Fruit fly (Drosophila melanogaster) whole organism, wandering third instar larva: ENCODE measurements around the gene slif.
A peak's percentile ranks its signal among the peaks of the same experiment; 100 is the strongest.

Experiments
- Abd-B ChIP-seq: fragments of >200 bp; optimal IDR thresholded peaks from 2 replicates; lab custom pipeline; 2017; ENCODE audit warnings: missing biosample characterization, missing genetic modification characterization
- CG32264 ChIP-seq: fragments of 200-800 bp; sonication (Bioruptor generic); optimal IDR thresholded peaks from 2 replicates; lab custom pipeline; 2016; ENCODE audit warnings: missing biosample characterization, missing genetic modification characterization
- CG9705 ChIP-seq: fragments of 200-800 bp; sonication (Bioruptor generic); optimal IDR thresholded peaks from 2 replicates; lab custom pipeline; 2018; ENCODE audit warnings: missing biosample characterization, mild to moderate bottlenecking, missing genetic modification characterization
- CrebA ChIP-seq: fragments of 200-800 bp; sonication (Bioruptor generic); optimal IDR thresholded peaks from 2 replicates; lab custom pipeline; 2016; ENCODE audit warnings: missing biosample characterization, mild to moderate bottlenecking, missing genetic modification characterization, borderline replicate concordance
- Dfd ChIP-seq: fragments of >200 bp; optimal IDR thresholded peaks from 2 replicates; lab custom pipeline; 2017; ENCODE audit warnings: missing biosample characterization, missing genetic modification characterization
- Dif ChIP-seq: fragments of 200-275, 200-300 bp; sonication (Bioruptor generic); optimal IDR thresholded peaks from 2 replicates; lab custom pipeline; 2018; ENCODE audit warnings: missing biosample characterization, missing genetic modification characterization; ENCODE audit not compliant: partially characterized antibody
- GATAd ChIP-seq: sonication (Bioruptor generic); optimal IDR thresholded peaks from 2 replicates; lab custom pipeline; 2016; ENCODE audit warnings: missing biosample characterization, missing genetic modification characterization
- HLH106 ChIP-seq: fragments of 200-800 bp; optimal IDR thresholded peaks from 3 replicates; lab custom pipeline; 2019; ENCODE audit warnings: missing biosample characterization, mild to moderate bottlenecking, missing genetic modification characterization, moderate library complexity
- Hnf4 ChIP-seq: fragments of 200-800 bp; sonication (Bioruptor generic); optimal IDR thresholded peaks from 2 replicates; lab custom pipeline; 2016; ENCODE audit warnings: missing biosample characterization, mild to moderate bottlenecking, missing genetic modification characterization
- Hr78 ChIP-seq: fragments of >200 bp; optimal IDR thresholded peaks from 2 replicates; lab custom pipeline; 2017; ENCODE audit warnings: missing biosample characterization, missing genetic modification characterization
- Hr83 ChIP-seq: fragments of 200-300 bp; sonication (Bioruptor generic); optimal IDR thresholded peaks from 2 replicates; lab custom pipeline; 2016; ENCODE audit warnings: missing biosample characterization, mild to moderate bottlenecking, missing genetic modification characterization, moderate library complexity; ENCODE audit not compliant: poor library complexity, severe bottlenecking
- Jra ChIP-seq: sonication (Bioruptor generic); optimal IDR thresholded peaks from 2 replicates; lab custom pipeline; 2016; ENCODE audit warnings: missing biosample characterization, missing genetic modification characterization
- Mio ChIP-seq: sonication (Bioruptor generic); optimal IDR thresholded peaks from 2 replicates; lab custom pipeline; 2016; ENCODE audit warnings: missing biosample characterization, missing genetic modification characterization
- Myc ChIP-seq: fragments of >200 bp; optimal IDR thresholded peaks from 2 replicates; lab custom pipeline; 2017
- N ChIP-seq: fragments of >200 bp; optimal IDR thresholded peaks from 2 replicates; lab custom pipeline; 2018; ENCODE audit warnings: missing biosample characterization, missing external identifiers, missing genetic modification characterization
- OdsH ChIP-seq: fragments of 200-800 bp; sonication (Bioruptor generic); optimal IDR thresholded peaks from 2 replicates; lab custom pipeline; 2016; ENCODE audit warnings: missing biosample characterization, mild to moderate bottlenecking, missing genetic modification characterization
- Rel ChIP-seq, 2 experiments: fragments of 200-800 bp; sonication (Bioruptor generic) in 1 of 2; optimal IDR thresholded peaks; 2 replicates in 1 of 2; 3 replicates in 1 of 2; lab custom pipeline; 2016 to 2019; ENCODE audit warnings: mild to moderate bottlenecking in 2 of 2, missing biosample characterization in 2 of 2, missing genetic modification characterization in 2 of 2, moderate library complexity in 1 of 2
- Sp1 ChIP-seq: fragments of 200-800 bp; sonication (Bioruptor generic); optimal IDR thresholded peaks from 3 replicates; lab custom pipeline; 2019; ENCODE audit warnings: missing biosample characterization, mild to moderate bottlenecking, missing genetic modification characterization, moderate library complexity
- Vsx2 ChIP-seq: fragments of 200-300, 225-300 bp; sonication (Bioruptor generic); optimal IDR thresholded peaks from 2 replicates; lab custom pipeline; 2018; ENCODE audit warnings: missing biosample characterization, missing genetic modification characterization; ENCODE audit not compliant: partially characterized antibody
- br ChIP-seq: fragments of 200-800 bp; sonication (Bioruptor generic); optimal IDR thresholded peaks from 2 replicates; lab custom pipeline; 2016; ENCODE audit warnings: missing biosample characterization, missing genetic modification characterization
- brk ChIP-seq: fragments of 200-800 bp; sonication (Bioruptor generic); optimal IDR thresholded peaks from 2 replicates; lab custom pipeline; 2016; ENCODE audit warnings: missing biosample characterization, mild to moderate bottlenecking, missing genetic modification characterization
- dl ChIP-seq, 2 experiments: fragments of 175-275, 200-275 bp in 1 of 2; fragments of 200-275 bp in 1 of 2; sonication (Bioruptor generic); optimal IDR thresholded peaks; lab custom pipeline; 2018; ENCODE audit warnings: mild to moderate bottlenecking in 2 of 2, missing biosample characterization in 2 of 2, missing genetic modification characterization in 2 of 2, moderate library complexity in 2 of 2; ENCODE audit not compliant: partially characterized antibody in 2 of 2, insufficient read depth in 1 of 2
- dmrt93B ChIP-seq: fragments of 200-800 bp; sonication (Bioruptor generic); optimal IDR thresholded peaks from 2 replicates; lab custom pipeline; 2018; ENCODE audit warnings: missing biosample characterization, mild to moderate bottlenecking, missing genetic modification characterization
- dsf ChIP-seq: sonication (Bioruptor generic); optimal IDR thresholded peaks from 2 replicates; lab custom pipeline; 2016; ENCODE audit warnings: missing biosample characterization, missing genetic modification characterization, borderline replicate concordance
- ey ChIP-seq: fragments of 200-800 bp; sonication (Bioruptor generic); optimal IDR thresholded peaks from 2 replicates; lab custom pipeline; 2016; ENCODE audit warnings: missing biosample characterization, missing genetic modification characterization
- foxo ChIP-seq, 2 experiments: fragments of 200-800 bp; sonication (Bioruptor generic); optimal IDR thresholded peaks; 2 replicates in 1 of 2; 3 replicates in 1 of 2; lab custom pipeline; 2016 to 2017; ENCODE audit warnings: missing biosample characterization in 2 of 2, missing genetic modification characterization in 2 of 2
- fru ChIP-seq: fragments of 200-800 bp; sonication (Bioruptor generic); optimal IDR thresholded peaks from 3 replicates; lab custom pipeline; 2016; ENCODE audit warnings: missing biosample characterization, mild to moderate bottlenecking, missing genetic modification characterization
- h ChIP-seq: fragments of 200-800 bp; sonication (Bioruptor generic); optimal IDR thresholded peaks from 3 replicates; lab custom pipeline; 2016; ENCODE audit warnings: missing biosample characterization, mild to moderate bottlenecking, missing genetic modification characterization
- jim ChIP-seq: fragments of 175-275, 200-325 bp; sonication (Bioruptor generic); optimal IDR thresholded peaks from 2 replicates; lab custom pipeline; 2016; ENCODE audit warnings: missing biosample characterization, mild to moderate bottlenecking, missing genetic modification characterization
- lola ChIP-seq: fragments of >200 bp; optimal IDR thresholded peaks from 2 replicates; lab custom pipeline; 2017; ENCODE audit warnings: missing biosample characterization, missing genetic modification characterization
- pan ChIP-seq: fragments of >200 bp; optimal IDR thresholded peaks from 2 replicates; lab custom pipeline; 2017
- psq ChIP-seq: fragments of 200-800 bp; sonication (Bioruptor generic); optimal IDR thresholded peaks from 3 replicates; lab custom pipeline; 2017; ENCODE audit warnings: missing biosample characterization, mild to moderate bottlenecking, missing genetic modification characterization, moderate library complexity
- rgr ChIP-seq: fragments of 200-800 bp; sonication (Bioruptor generic); optimal IDR thresholded peaks from 3 replicates; lab custom pipeline; 2016; ENCODE audit warnings: missing biosample characterization, mild to moderate bottlenecking, missing genetic modification characterization
- sage ChIP-seq: fragments of 200-800 bp; sonication (Bioruptor generic); optimal IDR thresholded peaks from 2 replicates; lab custom pipeline; 2016; ENCODE audit warnings: missing biosample characterization, mild to moderate bottlenecking, missing genetic modification characterization
- sv ChIP-seq: fragments of 200-800 bp; sonication (Bioruptor generic); optimal IDR thresholded peaks from 3 replicates; lab custom pipeline; 2016; ENCODE audit warnings: missing biosample characterization, missing genetic modification characterization
- tai ChIP-seq: sonication (Bioruptor generic); optimal IDR thresholded peaks from 2 replicates; lab custom pipeline; 2016; ENCODE audit warnings: missing biosample characterization, missing genetic modification characterization
- usp ChIP-seq: fragments of >200 bp; optimal IDR thresholded peaks from 2 replicates; lab custom pipeline; 2017; ENCODE audit warnings: missing biosample characterization, missing genetic modification characterization
- woc ChIP-seq: sonication (Bioruptor generic); optimal IDR thresholded peaks from 2 replicates; lab custom pipeline; 2016; ENCODE audit warnings: missing biosample characterization, mild to moderate bottlenecking, missing genetic modification characterization

The slif gene

DNA sequence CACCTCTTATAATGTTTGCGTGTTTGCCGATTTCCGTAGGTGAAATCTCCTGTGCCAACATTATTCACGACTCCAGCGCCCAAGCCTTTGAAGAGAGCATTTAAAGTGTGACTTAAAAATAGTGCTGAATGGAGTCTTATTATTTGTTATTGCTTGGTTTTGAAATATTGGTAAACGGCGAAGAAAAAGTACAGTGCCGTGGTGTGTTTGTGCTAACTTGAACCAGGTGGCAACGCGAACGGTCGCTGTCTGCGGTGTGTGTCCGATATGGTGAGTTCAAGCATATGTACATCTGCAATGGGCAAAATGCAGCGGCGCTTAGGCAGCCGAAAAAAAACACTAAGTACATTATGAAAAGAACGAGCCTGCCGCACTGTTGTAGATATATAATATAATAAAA lies 2.9 kb upstream of the slif start:
- TF ChIP-seq Hr83 (GFP tag; lab: Kevin White, UChicago) (peak; percentile 34), woc (GFP tag; lab: Kevin White, UChicago) (no peak), Myc (peak; percentile 66), OdsH (GFP tag; lab: Kevin White, UChicago) (peak; percentile 0), Hr78 (GFP tag; lab: Kevin White, UChicago) (no peak), N (GFP tag; lab: Kevin White, UChicago) (no peak), rgr (GFP tag; lab: Kevin White, UChicago) (peak; percentile 8), Rel (GFP tag; optimal IDR thresholded peaks at IDR 0.05; lab: Kevin White, UChicago) (no peak), Rel (tag; optimal IDR thresholded peaks at IDR 0.05; lab: Kevin White, UChicago) (peak; percentile 47), GATAd (GFP tag; lab: Kevin White, UChicago) (no peak), psq (GFP tag; lab: Kevin White, UChicago) (no peak), jim (no peak)

DNA sequence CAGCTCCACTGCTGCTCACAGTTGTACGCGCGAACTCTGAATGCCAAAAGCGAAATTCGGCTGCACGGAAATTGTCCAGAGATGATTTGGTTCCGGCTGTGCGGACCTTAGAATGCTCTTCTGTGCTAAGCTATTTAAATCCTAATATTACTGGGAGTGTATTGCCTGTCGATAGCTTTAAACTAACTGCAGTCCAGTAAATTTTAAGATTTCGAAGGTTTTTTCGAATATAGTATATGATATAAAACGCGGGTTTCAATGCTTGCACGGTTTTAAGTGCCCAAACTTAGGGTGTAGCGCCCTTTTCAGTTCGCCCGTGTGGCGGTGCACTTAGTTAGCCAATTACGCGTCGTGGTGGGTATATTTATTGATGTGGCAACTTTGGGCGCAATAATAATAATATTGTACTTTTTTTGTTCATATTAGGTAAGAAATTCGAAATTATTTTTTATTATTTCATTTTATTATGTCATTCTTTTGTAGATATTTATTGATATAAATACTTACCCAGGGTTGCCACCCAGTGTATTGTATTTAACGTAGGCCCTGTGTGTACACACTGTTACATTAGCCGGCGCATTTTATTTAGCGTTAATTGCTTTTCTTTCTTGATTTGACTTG lies 2.0 kb upstream of the slif start, which contains the start of the genes Chro and Ssl1:
Chro (minus strand) TSS at position 262 of the 621 bp plus-strand sequence.
Ssl1 (plus strand) TSS at position 367 of the 621 bp plus-strand sequence.
- TF ChIP-seq CrebA, result peak; percentile 98
- peak; percentile 99 for TF ChIP-seq Hr83 (GFP tag; lab: Kevin White, UChicago)
- TF ChIP-seq Abd-B, result no peak
- TF ChIP-seq Jra, result peak; percentile 99
- peak; percentile 100 for TF ChIP-seq dmrt93B (GFP tag; lab: Kevin White, UChicago)
- peak; percentile 100 for TF ChIP-seq ey (GFP tag; lab: Kevin White, UChicago)
- no peak for TF ChIP-seq Hr78 (GFP tag; lab: Kevin White, UChicago)
- peak; percentile 99 for TF ChIP-seq woc (GFP tag; lab: Kevin White, UChicago)
- peak; percentile 99 for TF ChIP-seq Rel (GFP tag; optimal IDR thresholded peaks at IDR 0.05; lab: Kevin White, UChicago)
- peak; percentile 94 for TF ChIP-seq Rel (tag; optimal IDR thresholded peaks at IDR 0.05; lab: Kevin White, UChicago)
- TF ChIP-seq Vsx2 (GFP tag; lab: Kevin White, UChicago), result no peak
- peak; percentile 99 to 100 for TF ChIP-seq foxo (GFP tag; optimal IDR thresholded peaks at IDR 0.05; lab: Kevin White, UChicago)
- peak; percentile 92 for TF ChIP-seq jim
- TF ChIP-seq CG9705 (GFP tag; lab: Kevin White, UChicago), result peak; percentile 99
- peak; percentile 39 for TF ChIP-seq Dif (GFP tag; lab: Kevin White, UChicago)
- TF ChIP-seq N (GFP tag; lab: Kevin White, UChicago), result no peak
- TF ChIP-seq psq (GFP tag; lab: Kevin White, UChicago), result peak; percentile 99
- no peak for TF ChIP-seq usp (GFP tag; lab: Kevin White, UChicago)
- peak; percentile 99 for TF ChIP-seq CG32264
- peak; percentile 98 for TF ChIP-seq brk (GFP tag; lab: Kevin White, UChicago)
- TF ChIP-seq sv (GFP tag; lab: Kevin White, UChicago), result peak; percentile 100
- TF ChIP-seq Dfd (GFP tag; lab: Kevin White, UChicago), result peak; percentile 95
- no peak for TF ChIP-seq dl (GFP tag; optimal IDR thresholded peaks at IDR 0.05; lab: Kevin White, UChicago; ENCODE audit: insufficient read depth in 1 of 2, partially characterized antibody in 2 of 2)
- TF ChIP-seq GATAd (GFP tag; lab: Kevin White, UChicago), result peak; percentile 99
- no peak for TF ChIP-seq pan (lab: Kevin White, UChicago)
- peak; percentile 99 for TF ChIP-seq sage
- TF ChIP-seq Myc, result peak; percentile 92
- TF ChIP-seq Sp1, result peak; percentile 100
- peak; percentile 100 for TF ChIP-seq OdsH (GFP tag; lab: Kevin White, UChicago)
- peak; percentile 100 for TF ChIP-seq rgr (GFP tag; lab: Kevin White, UChicago)
- TF ChIP-seq tai (GFP tag; lab: Kevin White, UChicago), result peak; percentile 99
- peak; percentile 100 for TF ChIP-seq HLH106 (tag; lab: Kevin White, UChicago)
- peak; percentile 97 for TF ChIP-seq Mio
- peak; percentile 100 for TF ChIP-seq Hnf4 (GFP tag; lab: Kevin White, UChicago)
- peak; percentile 97 for TF ChIP-seq dsf (GFP tag; lab: Kevin White, UChicago)
- peak; percentile 100 for TF ChIP-seq br (GFP tag; lab: Kevin White, UChicago)
- peak; percentile 100 for TF ChIP-seq fru (GFP tag; lab: Kevin White, UChicago)
- no peak for TF ChIP-seq lola
- peak; percentile 100 for TF ChIP-seq h (GFP tag; lab: Kevin White, UChicago)
- TF ChIP-seq, all 38 proteins: peak for 30
